Fruit fly (Drosophila melanogaster) whole organism, wandering third instar larva: Measurements from ENCODE around the gene Tcs3.

ENCODE experiments used
- Abd-B ChIP-seq: fragments of >200 bp; optimal IDR thresholded peaks from 2 replicates; lab custom pipeline; 2017; ENCODE audit warnings: missing biosample characterization, missing genetic modification characterization
- CG32264 ChIP-seq: fragments of 200-800 bp; sonication (Bioruptor generic); optimal IDR thresholded peaks from 2 replicates; lab custom pipeline; 2016; ENCODE audit warnings: missing biosample characterization, missing genetic modification characterization
- CG9705 ChIP-seq: fragments of 200-800 bp; sonication (Bioruptor generic); optimal IDR thresholded peaks from 2 replicates; lab custom pipeline; 2018; ENCODE audit warnings: missing biosample characterization, mild to moderate bottlenecking, missing genetic modification characterization
- CrebA ChIP-seq: fragments of 200-800 bp; sonication (Bioruptor generic); optimal IDR thresholded peaks from 2 replicates; lab custom pipeline; 2016; ENCODE audit warnings: missing biosample characterization, mild to moderate bottlenecking, missing genetic modification characterization, borderline replicate concordance
- Dfd ChIP-seq: fragments of >200 bp; optimal IDR thresholded peaks from 2 replicates; lab custom pipeline; 2017; ENCODE audit warnings: missing biosample characterization, missing genetic modification characterization
- GATAd ChIP-seq: sonication (Bioruptor generic); optimal IDR thresholded peaks from 2 replicates; lab custom pipeline; 2016; ENCODE audit warnings: missing biosample characterization, missing genetic modification characterization
- Hnf4 ChIP-seq: fragments of 200-800 bp; sonication (Bioruptor generic); optimal IDR thresholded peaks from 2 replicates; lab custom pipeline; 2016; ENCODE audit warnings: missing biosample characterization, mild to moderate bottlenecking, missing genetic modification characterization
- Hr78 ChIP-seq: fragments of >200 bp; optimal IDR thresholded peaks from 2 replicates; lab custom pipeline; 2017; ENCODE audit warnings: missing biosample characterization, missing genetic modification characterization
- Hr83 ChIP-seq: fragments of 200-300 bp; sonication (Bioruptor generic); optimal IDR thresholded peaks from 2 replicates; lab custom pipeline; 2016; ENCODE audit warnings: missing biosample characterization, mild to moderate bottlenecking, missing genetic modification characterization, moderate library complexity; ENCODE audit not compliant: poor library complexity, severe bottlenecking
- Jra ChIP-seq: sonication (Bioruptor generic); optimal IDR thresholded peaks from 2 replicates; lab custom pipeline; 2016; ENCODE audit warnings: missing biosample characterization, missing genetic modification characterization
- Mio ChIP-seq: sonication (Bioruptor generic); optimal IDR thresholded peaks from 2 replicates; lab custom pipeline; 2016; ENCODE audit warnings: missing biosample characterization, missing genetic modification characterization
- Myc ChIP-seq: fragments of >200 bp; optimal IDR thresholded peaks from 2 replicates; lab custom pipeline; 2017
- OdsH ChIP-seq: fragments of 200-800 bp; sonication (Bioruptor generic); optimal IDR thresholded peaks from 2 replicates; lab custom pipeline; 2016; ENCODE audit warnings: missing biosample characterization, mild to moderate bottlenecking, missing genetic modification characterization
- Rel ChIP-seq, 2 experiments: fragments of 200-800 bp; sonication (Bioruptor generic) in 1 of 2; optimal IDR thresholded peaks; 2 replicates in 1 of 2; 3 replicates in 1 of 2; lab custom pipeline; 2016 to 2019; ENCODE audit warnings: mild to moderate bottlenecking in 2 of 2, missing biosample characterization in 2 of 2, missing genetic modification characterization in 2 of 2, moderate library complexity in 1 of 2
- Sp1 ChIP-seq: fragments of 200-800 bp; sonication (Bioruptor generic); optimal IDR thresholded peaks from 3 replicates; lab custom pipeline; 2019; ENCODE audit warnings: missing biosample characterization, mild to moderate bottlenecking, missing genetic modification characterization, moderate library complexity
- Vsx2 ChIP-seq: fragments of 200-300, 225-300 bp; sonication (Bioruptor generic); optimal IDR thresholded peaks from 2 replicates; lab custom pipeline; 2018; ENCODE audit warnings: missing biosample characterization, missing genetic modification characterization; ENCODE audit not compliant: partially characterized antibody
- br ChIP-seq: fragments of 200-800 bp; sonication (Bioruptor generic); optimal IDR thresholded peaks from 2 replicates; lab custom pipeline; 2016; ENCODE audit warnings: missing biosample characterization, missing genetic modification characterization
- dl ChIP-seq, 2 experiments: fragments of 175-275, 200-275 bp in 1 of 2; fragments of 200-275 bp in 1 of 2; sonication (Bioruptor generic); optimal IDR thresholded peaks; lab custom pipeline; 2018; ENCODE audit warnings: mild to moderate bottlenecking in 2 of 2, missing biosample characterization in 2 of 2, missing genetic modification characterization in 2 of 2, moderate library complexity in 2 of 2; ENCODE audit not compliant: partially characterized antibody in 2 of 2, insufficient read depth in 1 of 2
- dmrt93B ChIP-seq: fragments of 200-800 bp; sonication (Bioruptor generic); optimal IDR thresholded peaks from 2 replicates; lab custom pipeline; 2018; ENCODE audit warnings: missing biosample characterization, mild to moderate bottlenecking, missing genetic modification characterization
- ey ChIP-seq: fragments of 200-800 bp; sonication (Bioruptor generic); optimal IDR thresholded peaks from 2 replicates; lab custom pipeline; 2016; ENCODE audit warnings: missing biosample characterization, missing genetic modification characterization
- foxo ChIP-seq, 2 experiments: fragments of 200-800 bp; sonication (Bioruptor generic); optimal IDR thresholded peaks; 2 replicates in 1 of 2; 3 replicates in 1 of 2; lab custom pipeline; 2016 to 2017; ENCODE audit warnings: missing biosample characterization in 2 of 2, missing genetic modification characterization in 2 of 2
- fru ChIP-seq: fragments of 200-800 bp; sonication (Bioruptor generic); optimal IDR thresholded peaks from 3 replicates; lab custom pipeline; 2016; ENCODE audit warnings: missing biosample characterization, mild to moderate bottlenecking, missing genetic modification characterization
- h ChIP-seq: fragments of 200-800 bp; sonication (Bioruptor generic); optimal IDR thresholded peaks from 3 replicates; lab custom pipeline; 2016; ENCODE audit warnings: missing biosample characterization, mild to moderate bottlenecking, missing genetic modification characterization
- jim ChIP-seq: fragments of 175-275, 200-325 bp; sonication (Bioruptor generic); optimal IDR thresholded peaks from 2 replicates; lab custom pipeline; 2016; ENCODE audit warnings: missing biosample characterization, mild to moderate bottlenecking, missing genetic modification characterization
- lola ChIP-seq: fragments of >200 bp; optimal IDR thresholded peaks from 2 replicates; lab custom pipeline; 2017; ENCODE audit warnings: missing biosample characterization, missing genetic modification characterization
- pan ChIP-seq: fragments of >200 bp; optimal IDR thresholded peaks from 2 replicates; lab custom pipeline; 2017
- rgr ChIP-seq: fragments of 200-800 bp; sonication (Bioruptor generic); optimal IDR thresholded peaks from 3 replicates; lab custom pipeline; 2016; ENCODE audit warnings: missing biosample characterization, mild to moderate bottlenecking, missing genetic modification characterization
- sage ChIP-seq: fragments of 200-800 bp; sonication (Bioruptor generic); optimal IDR thresholded peaks from 2 replicates; lab custom pipeline; 2016; ENCODE audit warnings: missing biosample characterization, mild to moderate bottlenecking, missing genetic modification characterization
- tai ChIP-seq: sonication (Bioruptor generic); optimal IDR thresholded peaks from 2 replicates; lab custom pipeline; 2016; ENCODE audit warnings: missing biosample characterization, missing genetic modification characterization
- usp ChIP-seq: fragments of >200 bp; optimal IDR thresholded peaks from 2 replicates; lab custom pipeline; 2017; ENCODE audit warnings: missing biosample characterization, missing genetic modification characterization
- woc ChIP-seq: sonication (Bioruptor generic); optimal IDR thresholded peaks from 2 replicates; lab custom pipeline; 2016; ENCODE audit warnings: missing biosample characterization, mild to moderate bottlenecking, missing genetic modification characterization

Tcs3 gene

dm6 chr3L:16337739-16338138, 14.1 kb upstream of the Tcs3 start:
- TF ChIP-seq Myc (lab: Kevin White, UChicago), result no peak
- TF ChIP-seq OdsH (GFP tag; lab: Kevin White, UChicago), result no peak
- no peak for TF ChIP-seq Dfd (GFP tag; lab: Kevin White, UChicago)
- no peak for TF ChIP-seq CG32264
- no peak for TF ChIP-seq dl (GFP tag; optimal IDR thresholded peaks at IDR 0.05; lab: Kevin White, UChicago; ENCODE audit: insufficient read depth in 1 of 2, partially characterized antibody in 2 of 2)
- no peak for TF ChIP-seq pan (lab: Kevin White, UChicago)
- TF ChIP-seq h (GFP tag; lab: Kevin White, UChicago), result no peak
- TF ChIP-seq CG9705, result no peak
- TF ChIP-seq Sp1 (GFP tag; lab: Kevin White, UChicago), result no peak
- TF ChIP-seq GATAd (GFP tag; lab: Kevin White, UChicago), result no peak
- TF ChIP-seq CrebA (GFP tag; lab: Kevin White, UChicago), result no peak
- no peak for TF ChIP-seq br (GFP tag; lab: Kevin White, UChicago)
- no peak for TF ChIP-seq Hr78 (GFP tag; lab: Kevin White, UChicago)
- TF ChIP-seq Hnf4 (GFP tag; lab: Kevin White, UChicago), result no peak

dm6 chr3L:16338703-16339102, 13.1 kb upstream of the Tcs3 start, which contains the start of gene CG4998:
CG4998 (plus strand) TSS chr3L:16339003.
- TF ChIP-seq usp, result no peak
- TF ChIP-seq dmrt93B (GFP tag; lab: Kevin White, UChicago), result no peak
- no peak for TF ChIP-seq rgr (GFP tag; lab: Kevin White, UChicago)
- no peak for TF ChIP-seq Hr78 (GFP tag; lab: Kevin White, UChicago)
- no peak for TF ChIP-seq fru
- TF ChIP-seq Hr83 (GFP tag; lab: Kevin White, UChicago), result no peak
- TF ChIP-seq ey, result no peak
- TF ChIP-seq CrebA (GFP tag; lab: Kevin White, UChicago), result no peak
- no peak for TF ChIP-seq Myc (lab: Kevin White, UChicago)

- no peak for TF ChIP-seq h (GFP tag; lab: Kevin White, UChicago)
- no peak for TF ChIP-seq Hr83 (GFP tag; lab: Kevin White, UChicago)
- no peak for TF ChIP-seq pan (lab: Kevin White, UChicago)
- no peak for TF ChIP-seq br (GFP tag; lab: Kevin White, UChicago)
- TF ChIP-seq Abd-B, result no peak
- TF ChIP-seq Vsx2 (GFP tag; lab: Kevin White, UChicago), result no peak
- TF ChIP-seq dl (GFP tag; optimal IDR thresholded peaks at IDR 0.05; lab: Kevin White, UChicago; ENCODE audit: insufficient read depth in 1 of 2, partially characterized antibody in 2 of 2), result no peak
- TF ChIP-seq CG9705, result no peak
- no peak for TF ChIP-seq Sp1 (GFP tag; lab: Kevin White, UChicago)
- TF ChIP-seq dmrt93B (GFP tag; lab: Kevin White, UChicago), result no peak
- no peak for TF ChIP-seq lola
Measured at dm6 chr3L:16339463-16339862, 12.3 kb upstream of the Tcs3 start.

- TF ChIP-seq tai (no peak), sage (no peak), Mio (no peak), pan (lab: Kevin White, UChicago) (no peak), Vsx2 (GFP tag; lab: Kevin White, UChicago) (no peak), Jra (GFP tag; lab: Kevin White, UChicago) (no peak), jim (GFP tag; lab: Kevin White, UChicago) (no peak), GATAd (GFP tag; lab: Kevin White, UChicago) (no peak), usp (no peak), dl (GFP tag; optimal IDR thresholded peaks at IDR 0.05; lab: Kevin White, UChicago; ENCODE audit: insufficient read depth in 1 of 2, partially characterized antibody in 2 of 2) (no peak), Rel (GFP tag; optimal IDR thresholded peaks at IDR 0.05; lab: Kevin White, UChicago) (no peak), Rel (tag; optimal IDR thresholded peaks at IDR 0.05; lab: Kevin White, UChicago) (no peak), fru (no peak), OdsH (GFP tag; lab: Kevin White, UChicago) (no peak), woc (no peak)
- TF ChIP-seq, all 38 proteins: peak for 0
Measured at dm6 chr3L:16339873-16340272, 11.9 kb upstream of the Tcs3 start.

dm6 chr3L:16346023-16346422, 5.8 kb upstream of the Tcs3 start, which contains the start of gene CG33257:
CG33257 (plus strand) TSS chr3L:16346323.
- TF ChIP-seq Abd-B, result no peak
- TF ChIP-seq dmrt93B (GFP tag; lab: Kevin White, UChicago), result no peak
- no peak for TF ChIP-seq Hnf4 (GFP tag; lab: Kevin White, UChicago)
- no peak for TF ChIP-seq woc
- no peak for TF ChIP-seq br (GFP tag; lab: Kevin White, UChicago)
- no peak for TF ChIP-seq foxo (GFP tag; optimal IDR thresholded peaks at IDR 0.05; lab: Kevin White, UChicago)
